Fruit fly (Drosophila melanogaster): ENCODE results near the gene Cyp6d5.

The Cyp6d5 gene

DNA sequence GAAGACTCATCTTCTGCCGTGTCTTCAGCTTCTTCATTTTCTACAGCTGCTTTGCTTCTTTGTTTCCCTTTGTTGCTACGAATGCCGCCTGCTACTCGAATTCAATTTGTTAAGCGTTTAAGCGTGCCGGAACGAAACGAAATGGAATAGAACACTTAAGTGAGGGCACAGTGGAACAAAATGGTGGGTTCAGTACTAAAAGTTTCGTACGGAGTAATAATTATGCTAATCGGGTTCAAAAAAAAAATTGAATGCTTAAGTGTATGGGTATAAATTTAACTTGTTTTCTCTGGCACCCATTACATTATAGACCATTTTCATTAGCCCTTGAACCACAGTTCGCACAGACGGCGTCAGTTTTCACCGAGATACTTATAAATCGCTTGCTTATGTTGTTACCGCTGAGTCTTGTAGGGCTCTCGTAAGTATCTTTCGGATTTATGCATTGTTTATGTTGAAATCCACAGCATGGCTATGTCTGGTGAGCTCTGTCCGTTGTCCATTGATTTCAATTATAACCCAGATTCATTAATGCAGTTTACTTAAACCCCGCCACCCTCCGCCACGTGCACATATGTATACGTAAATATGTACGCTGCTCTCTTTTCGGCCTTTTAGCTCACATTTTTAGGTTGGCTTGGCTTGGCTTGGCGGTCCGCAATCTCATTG, 16.4 kb upstream of the Cyp6d5 start (continued):
- peak; percentile 83 for TF ChIP-seq CG31388 (GFP tag; optimal IDR thresholded peaks at IDR 0.05)
- no peak for TF ChIP-seq abd-A (tag; optimal IDR thresholded peaks at IDR 0.05)
- peak; percentile 81 for TF ChIP-seq CG31365 (tag; optimal IDR thresholded peaks at IDR 0.05)
- peak; percentile 96 for TF ChIP-seq CG2712 (tag; optimal IDR thresholded peaks at IDR 0.05)
- peak; percentile 86 for TF ChIP-seq CG8924 (tag; optimal IDR thresholded peaks at IDR 0.05)
- TF ChIP-seq CG9437 (GFP tag; optimal IDR thresholded peaks at IDR 0.05): peak; percentile 71
- peak; percentile 94 for TF ChIP-seq zen (tag; optimal IDR thresholded peaks at IDR 0.05)
- TF ChIP-seq CG18476 (GFP tag; optimal IDR thresholded peaks at IDR 0.05): peak; percentile 92
- TF ChIP-seq crp (GFP tag; optimal IDR thresholded peaks at IDR 0.05): peak in 1 of 2 experiments; percentile 22
- TF ChIP-seq Xrp1 (GFP tag; IDR thresholded peaks at IDR 0.05): peak; percentile 97
- TF ChIP-seq CG13123 (GFP tag; optimal IDR thresholded peaks at IDR 0.05): peak; percentile 47
- peak; percentile 85 for TF ChIP-seq CG15696 (tag; optimal IDR thresholded peaks at IDR 0.05)
- peak; percentile 89 for TF ChIP-seq trem (tag; optimal IDR thresholded peaks at IDR 0.05)
- no peak for TF ChIP-seq mld (GFP tag; IDR thresholded peaks at IDR 0.05; ENCODE audit: partially characterized antibody)
- peak; percentile 7 for TF ChIP-seq ftz-f1 (GFP tag; optimal IDR thresholded peaks at IDR 0.05)
- peak; percentile 79 for TF ChIP-seq Ssrp (tag; optimal IDR thresholded peaks at IDR 0.05)
- peak; percentile 84 for TF ChIP-seq Atf-2 (GFP tag; optimal IDR thresholded peaks at IDR 0.05)
- peak; percentile 79 for TF ChIP-seq CG6683 (GFP tag; optimal IDR thresholded peaks at IDR 0.05)
- peak; percentile 93 for TF ChIP-seq peb (GFP tag; IDR thresholded peaks at IDR 0.05)
- TF ChIP-seq z (GFP tag; IDR thresholded peaks at IDR 0.05): peak; percentile 78
- TF ChIP-seq CG10565 (GFP tag; optimal IDR thresholded peaks at IDR 0.05): peak; percentile 85
- TF ChIP-seq CG10321 (GFP tag; IDR thresholded peaks at IDR 0.05): peak; percentile 67; the same call in 1 of the 2 replicates
- peak; percentile 91 for TF ChIP-seq CG16779 (GFP tag; IDR thresholded peaks at IDR 0.05)
- TF ChIP-seq Pdp1 (GFP tag; optimal IDR thresholded peaks at IDR 0.05): peak; percentile 85 to 90
- peak; percentile 78 for TF ChIP-seq CG9609 (GFP tag; optimal IDR thresholded peaks at IDR 0.05)
- peak; percentile 95 for TF ChIP-seq so (GFP tag; IDR thresholded peaks at IDR 0.05)
- TF ChIP-seq CG1832 (GFP tag; optimal IDR thresholded peaks at IDR 0.05): no peak
- no peak for TF ChIP-seq insv (GFP tag; optimal IDR thresholded peaks at IDR 0.05)
- peak; percentile 35 for TF ChIP-seq CG9817 (tag; optimal IDR thresholded peaks at IDR 0.05)
- peak; percentile 20 for TF ChIP-seq CG30020 (tag; optimal IDR thresholded peaks at IDR 0.05)
- peak; percentile 82 for TF ChIP-seq dmrt11E (tag; optimal IDR thresholded peaks at IDR 0.05)
- TF ChIP-seq Tbp (GFP tag; optimal IDR thresholded peaks at IDR 0.05): no peak
- TF ChIP-seq CG3407 (GFP tag; optimal IDR thresholded peaks at IDR 0.05): peak; percentile 55
- no peak for TF ChIP-seq yki (optimal IDR thresholded peaks at IDR 0.05)
- TF ChIP-seq CG3847 (GFP tag; IDR thresholded peaks at IDR 0.05): peak; percentile 77
- peak; percentile 41 for TF ChIP-seq Bteb2 (GFP tag; optimal IDR thresholded peaks at IDR 0.05)
- peak in 1 of 2 experiments; percentile 94 for TF ChIP-seq eve (GFP tag; optimal IDR thresholded peaks at IDR 0.05)
- TF ChIP-seq Adf1 (GFP tag; IDR thresholded peaks at IDR 0.05): peak; percentile 49; the same call in 1 of the 2 replicates
- TF ChIP-seq CG34422 (GFP tag; IDR thresholded peaks at IDR 0.05): peak; percentile 98
- TF ChIP-seq Poxn (GFP tag; IDR thresholded peaks at IDR 0.05): 0 out of 2 replicates have a peak, but pooled peaks have one; percentile 7
- TF ChIP-seq gro (GFP tag; optimal IDR thresholded peaks at IDR 0.05): peak; percentile 90
- TF ChIP-seq slou (GFP tag; optimal IDR thresholded peaks at IDR 0.05): peak; percentile 39
- TF ChIP-seq chn (GFP tag; optimal IDR thresholded peaks at IDR 0.05): peak; percentile 82
- TF ChIP-seq rib (GFP tag; IDR thresholded peaks at IDR 0.05): peak; percentile 86
- peak; percentile 30 for TF ChIP-seq CG34376 (GFP tag; optimal IDR thresholded peaks at IDR 0.05)
- peak; percentile 86 for TF ChIP-seq BtbVII (GFP tag; optimal IDR thresholded peaks at IDR 0.05)
- peak; percentile 73 for TF ChIP-seq p53 (GFP tag; optimal IDR thresholded peaks at IDR 0.05)
- TF ChIP-seq CG16815 (GFP tag; optimal IDR thresholded peaks at IDR 0.05): peak; percentile 70
- peak; percentile 87 for TF ChIP-seq sr (GFP tag; IDR thresholded peaks at IDR 0.05)
- peak; percentile 50 for TF ChIP-seq ab (GFP tag; optimal IDR thresholded peaks at IDR 0.05)

Data from whole organism, embryonic.